Fruit fly (Drosophila melanogaster) whole organism, prepupa: ENCODE data around the gene CG31516.
A peak's percentile ranks its signal among the peaks of the same experiment; 100 is the strongest.
"Not testable (repeated sequence)": the region's sequence is repeated elsewhere in the genome, so short reads cannot be mapped to it uniquely, and the experiment has no call there.

ENCODE experiments used
- Blimp-1 ChIP-seq: fragments of 200-800 bp; sonication (Bioruptor generic); optimal IDR thresholded peaks from 3 replicates; lab custom pipeline; 2017; ENCODE audit warnings: missing biosample characterization, missing genetic modification characterization, mild to moderate bottlenecking, moderate library complexity, missing genetic modification reagents
- CG10631 ChIP-seq: fragments of 200-800 bp; sonication (Bioruptor generic); optimal IDR thresholded peaks from 2 replicates; lab custom pipeline; 2016; ENCODE audit warnings: missing biosample characterization, missing genetic modification characterization
- CG10669 ChIP-seq: fragments of 200-800 bp; sonication (Bioruptor generic); optimal IDR thresholded peaks from 3 replicates; lab custom pipeline; 2018; ENCODE audit warnings: missing biosample characterization, mild to moderate bottlenecking, missing genetic modification characterization, moderate library complexity
- CG11294 ChIP-seq: fragments of 200-800 bp; sonication (Bioruptor generic); IDR thresholded peaks from 2 replicates; pipeline ENCODE4 v1.3.6; 2022; ENCODE audit warnings: missing biosample characterization, missing genetic modification characterization
- CG11762 ChIP-seq: fragments of 200-800 bp; sonication (Bioruptor generic); optimal IDR thresholded peaks from 3 replicates; lab custom pipeline; 2016; ENCODE audit warnings: missing biosample characterization, missing genetic modification characterization; ENCODE audit not compliant: insufficient read depth
- CG1621 ChIP-seq: fragments of 200-800 bp; sonication (Bioruptor generic); optimal IDR thresholded peaks from 3 replicates; lab custom pipeline; 2018; ENCODE audit warnings: missing biosample characterization, mild to moderate bottlenecking, missing genetic modification characterization
- CG16779 ChIP-seq: fragments of 200-800 bp; sonication (Bioruptor generic); optimal IDR thresholded peaks from 3 replicates; lab custom pipeline; 2017; ENCODE audit warnings: missing biosample characterization, mild to moderate bottlenecking, missing genetic modification characterization
- CG31627 ChIP-seq: fragments of 200-800 bp; sonication (Bioruptor generic); optimal IDR thresholded peaks from 3 replicates; lab custom pipeline; 2016; ENCODE audit warnings: missing biosample characterization, missing genetic modification characterization
- CG32006 ChIP-seq: fragments of 200-800 bp; sonication (Bioruptor generic); optimal IDR thresholded peaks from 3 replicates; lab custom pipeline; 2017; ENCODE audit warnings: missing biosample characterization, mild to moderate bottlenecking, missing genetic modification characterization
- CG34406 ChIP-seq: fragments of 200-800 bp; sonication (Bioruptor generic); optimal IDR thresholded peaks from 3 replicates; lab custom pipeline; 2016; ENCODE audit warnings: missing biosample characterization, missing genetic modification characterization
- CG3919 ChIP-seq: fragments of 200-800 bp; sonication (Bioruptor generic); optimal IDR thresholded peaks from 3 replicates; lab custom pipeline; 2016; ENCODE audit warnings: missing biosample characterization, missing genetic modification characterization
- CG4318 ChIP-seq: fragments of 200-800 bp; sonication (Bioruptor generic); optimal IDR thresholded peaks from 3 replicates; lab custom pipeline; 2017; ENCODE audit warnings: missing biosample characterization, mild to moderate bottlenecking, missing genetic modification characterization
- CG6163 ChIP-seq: fragments of 200-800 bp; sonication (Bioruptor generic); IDR thresholded peaks from 3 replicates; pipeline ENCODE4 v1.3.6; 2022; ENCODE audit warnings: missing biosample characterization, missing genetic modification characterization
- CG6854 ChIP-seq: fragments of 200-800 bp; sonication (Bioruptor generic); optimal IDR thresholded peaks from 2 replicates; lab custom pipeline; 2017; ENCODE audit warnings: missing biosample characterization, mild to moderate bottlenecking, missing genetic modification characterization
- CG8632 ChIP-seq: fragments of 200-800 bp; sonication (Bioruptor generic); optimal IDR thresholded peaks from 3 replicates; lab custom pipeline; 2016; ENCODE audit warnings: missing biosample characterization, missing genetic modification characterization
- CG9139 ChIP-seq: fragments of 200-800 bp; sonication (Bioruptor generic); optimal IDR thresholded peaks from 3 replicates; lab custom pipeline; 2017; ENCODE audit warnings: missing biosample characterization, mild to moderate bottlenecking, missing genetic modification characterization
- Eip78C ChIP-seq: fragments of 200-800 bp; sonication (Bioruptor generic); peaks from one replicate; lab custom pipeline; 2016; ENCODE audit warnings: missing biosample characterization, missing genetic modification characterization
- Eip93F ChIP-seq: fragments of 200-800 bp; sonication (Bioruptor generic); optimal IDR thresholded peaks from 2 replicates; lab custom pipeline; 2016; ENCODE audit warnings: missing biosample characterization, mild to moderate bottlenecking, missing genetic modification characterization
- Hr38 ChIP-seq: sonication (Bioruptor generic); optimal IDR thresholded peaks from 2 replicates; lab custom pipeline; 2016; ENCODE audit warnings: missing biosample characterization, missing genetic modification characterization
- Hr39 ChIP-seq: fragments of 200-800 bp; sonication (Bioruptor generic); optimal IDR thresholded peaks from 2 replicates; lab custom pipeline; 2016; ENCODE audit warnings: missing biosample characterization, missing genetic modification characterization
- Hr4 ChIP-seq: fragments of 200-800 bp; sonication (Bioruptor generic); optimal IDR thresholded peaks from 3 replicates; lab custom pipeline; 2016; ENCODE audit warnings: missing biosample characterization, missing genetic modification characterization
- Lpt ChIP-seq: fragments of 200-800 bp; sonication (Bioruptor generic); optimal IDR thresholded peaks from 3 replicates; lab custom pipeline; 2016; ENCODE audit warnings: missing biosample characterization, missing genetic modification characterization
- Met ChIP-seq: fragments of 200-800 bp; sonication (Bioruptor generic); optimal IDR thresholded peaks from 3 replicates; lab custom pipeline; 2016; ENCODE audit warnings: missing biosample characterization, missing genetic modification characterization
- Sox102F ChIP-seq: fragments of 200-800 bp; sonication (Bioruptor generic); optimal IDR thresholded peaks from 2 replicates; lab custom pipeline; 2016; ENCODE audit warnings: missing biosample characterization, mild to moderate bottlenecking, missing genetic modification characterization
- Sox14 ChIP-seq: fragments of 200-800 bp; sonication (Bioruptor generic); optimal IDR thresholded peaks from 3 replicates; lab custom pipeline; 2016; ENCODE audit warnings: missing biosample characterization, missing genetic modification characterization
- achi ChIP-seq: fragments of 200-800 bp; sonication (Bioruptor generic); optimal IDR thresholded peaks from 3 replicates; lab custom pipeline; 2016; ENCODE audit warnings: missing biosample characterization, missing genetic modification characterization
- acj6 ChIP-seq: fragments of 200-800 bp; sonication (Bioruptor generic); optimal IDR thresholded peaks from 3 replicates; lab custom pipeline; 2016; ENCODE audit warnings: missing biosample characterization, missing genetic modification characterization
- cyc ChIP-seq: fragments of 200-800 bp; sonication (Bioruptor generic); optimal IDR thresholded peaks from 3 replicates; lab custom pipeline; 2016; ENCODE audit warnings: missing biosample characterization, missing genetic modification characterization
- dac ChIP-seq: fragments of 200-800 bp; sonication (Bioruptor generic); optimal IDR thresholded peaks from 2 replicates; lab custom pipeline; 2017; ENCODE audit warnings: missing biosample characterization, mild to moderate bottlenecking, missing genetic modification characterization
- dsx ChIP-seq: fragments of 200-800 bp; optimal IDR thresholded peaks from 3 replicates; lab custom pipeline; 2019; ENCODE audit warnings: missing biosample characterization, mild to moderate bottlenecking, missing genetic modification characterization, moderate library complexity; ENCODE audit not compliant: poor library complexity, severe bottlenecking
- eg ChIP-seq: fragments of 200-800 bp; sonication (Bioruptor generic); IDR thresholded peaks from 3 replicates; pipeline ENCODE4 v1.3.6; 2022; ENCODE audit warnings: missing biosample characterization, missing genetic modification characterization
- esn ChIP-seq: fragments of 200-800 bp; sonication (Bioruptor generic); optimal IDR thresholded peaks from 2 replicates; lab custom pipeline; 2016; ENCODE audit warnings: missing biosample characterization, mild to moderate bottlenecking, missing genetic modification characterization, moderate library complexity
- fd59A ChIP-seq: fragments of 200-800 bp; sonication (Bioruptor generic); optimal IDR thresholded peaks from 2 replicates; lab custom pipeline; 2017; ENCODE audit warnings: missing biosample characterization, mild to moderate bottlenecking, missing genetic modification characterization, missing genetic modification reagents
- fkh ChIP-seq: fragments of 200-800 bp; sonication (Bioruptor generic); optimal IDR thresholded peaks from 3 replicates; lab custom pipeline; 2017; ENCODE audit warnings: missing biosample characterization, mild to moderate bottlenecking, missing genetic modification characterization, moderate library complexity
- lz ChIP-seq: fragments of 200-800 bp; sonication (Bioruptor generic); optimal IDR thresholded peaks from 3 replicates; lab custom pipeline; 2016; ENCODE audit warnings: missing biosample characterization, missing genetic modification characterization
- net ChIP-seq: fragments of 200-800 bp; sonication (Bioruptor generic); optimal IDR thresholded peaks from 3 replicates; lab custom pipeline; 2016; ENCODE audit warnings: missing biosample characterization, missing genetic modification characterization
- pdm3 ChIP-seq: fragments of 200-800 bp; sonication (Bioruptor generic); optimal IDR thresholded peaks from 3 replicates; lab custom pipeline; 2016; ENCODE audit warnings: missing biosample characterization, missing genetic modification characterization
- salr ChIP-seq, 2 experiments: fragments of 200-800 bp; sonication (Bioruptor generic); optimal IDR thresholded peaks; 3 replicates each; lab custom pipeline; 2016 to 2018; ENCODE audit warnings: missing biosample characterization in 2 of 2, missing genetic modification characterization in 2 of 2, mild to moderate bottlenecking in 1 of 2
- spab ChIP-seq: fragments of 200-800 bp; sonication (Bioruptor generic); optimal IDR thresholded peaks from 2 replicates; lab custom pipeline; 2017; ENCODE audit warnings: missing biosample characterization, mild to moderate bottlenecking, missing genetic modification characterization, missing genetic modification reagents
- svp ChIP-seq: fragments of 200-800 bp; sonication (Bioruptor generic); peaks from one replicate; lab custom pipeline; 2016; ENCODE audit warnings: missing biosample characterization, missing genetic modification characterization

CG31516 gene

DNA sequence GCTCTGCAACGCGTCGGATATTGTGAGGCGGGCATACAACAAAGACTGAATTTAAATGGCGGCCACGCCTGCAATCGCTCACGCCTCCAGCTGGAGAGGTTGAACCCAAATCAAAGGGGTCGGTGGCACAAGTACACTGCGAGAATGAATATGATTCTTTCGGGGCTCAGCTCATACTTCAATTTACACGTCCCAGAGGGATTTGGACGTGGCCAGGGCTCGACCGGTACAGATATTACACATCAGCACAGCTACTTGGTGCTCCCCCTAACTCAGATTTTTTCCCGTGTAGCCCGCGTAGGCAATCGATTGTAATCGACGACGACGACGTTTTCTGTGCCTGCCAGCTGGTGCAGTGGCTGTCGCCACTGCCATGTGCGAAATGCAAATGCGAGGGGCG is 5.9 kb downstream of the CG31516 start (continued):
- TF ChIP-seq dac (GFP tag; lab: Kevin White, UChicago) (peak; percentile 83), achi (peak; percentile 84), fkh (no peak), pdm3 (GFP tag; lab: Kevin White, UChicago) (peak; percentile 89), CG6854 (peak; percentile 47), Hr38 (peak; percentile 52), svp (peak; percentile 94), Met (GFP tag; lab: Kevin White, UChicago) (peak; percentile 77), CG10631 (peak; percentile 85), CG10669 (peak; percentile 88), Sox14 (GFP tag; lab: Kevin White, UChicago) (peak; percentile 88), CG32006 (GFP tag; lab: Kevin White, UChicago) (peak; percentile 87), Hr39 (GFP tag; lab: Kevin White, UChicago) (peak; percentile 88), CG11762 (GFP tag; lab: Kevin White, UChicago) (peak; percentile 74), CG31627 (GFP tag; lab: Kevin White, UChicago) (peak; percentile 90), esn (GFP tag; lab: Kevin White, UChicago) (peak; percentile 81), CG8632 (GFP tag; lab: Kevin White, UChicago) (peak; percentile 77)

DNA sequence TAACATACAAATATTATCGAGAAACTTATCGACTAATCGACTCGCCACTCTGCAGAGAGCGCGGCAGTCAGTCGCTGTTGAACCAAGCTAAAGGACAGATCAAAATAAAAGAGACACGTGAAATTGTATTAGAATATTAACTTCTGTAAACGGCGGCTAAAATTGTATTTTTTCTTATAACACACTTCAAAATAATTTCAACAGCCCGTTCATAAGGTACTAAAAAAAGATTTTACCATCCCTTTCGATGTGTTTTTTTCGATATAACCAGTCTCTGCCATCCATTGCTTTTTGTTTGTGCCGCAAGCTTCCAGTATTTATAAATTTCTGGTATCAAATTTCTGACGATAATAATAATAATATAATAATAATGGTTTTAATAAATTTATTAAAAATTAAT is 8.4 kb downstream of the CG31516 start, which contains the start of gene aux:
TSS of gene aux (plus strand) at position 301 of the 400 bp plus-strand sequence.
- TF ChIP-seq CG1621; CG9139; CG6163 (GFP tag; lab: Robert Waterston, UW): not testable (repeated sequence)

DNA sequence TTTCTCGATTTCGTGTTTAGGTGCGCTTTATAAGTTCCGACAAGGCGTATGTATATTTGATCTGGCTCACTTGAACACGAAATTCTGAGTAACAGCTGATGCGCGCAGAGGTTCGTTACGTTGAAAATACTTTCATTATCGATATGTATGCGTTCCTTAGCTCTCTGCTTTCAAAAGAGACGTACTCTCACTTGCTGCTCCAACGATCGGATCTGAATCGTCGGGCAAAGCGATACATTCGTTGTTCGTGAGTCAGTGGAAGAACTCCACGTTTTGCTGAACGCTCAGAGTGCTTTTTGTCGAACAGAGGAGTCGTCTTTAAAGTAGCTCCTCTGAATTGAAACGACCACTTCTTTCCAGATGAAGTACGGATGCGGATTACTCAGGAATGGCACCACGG is 22.9 kb downstream of the CG31516 start, which contains the start of gene beta-Man:
TSS of gene beta-Man (plus strand) at position 152 of the 400 bp plus-strand sequence.
- no peak for TF ChIP-seq achi
- TF ChIP-seq CG11294 (GFP tag; lab: Robert Waterston, UW) = no peak
- TF ChIP-seq dsx (GFP tag; lab: Kevin White, UChicago) = peak; percentile 8
- TF ChIP-seq CG6854 = peak; percentile 65
- peak; percentile 17 for TF ChIP-seq Sox102F
- TF ChIP-seq cyc = no peak
- peak; percentile 9 for TF ChIP-seq Lpt (GFP tag; lab: Kevin White, UChicago)
- TF ChIP-seq svp = no peak
- no peak for TF ChIP-seq net (GFP tag; lab: Kevin White, UChicago)
- TF ChIP-seq salr (GFP tag; optimal IDR thresholded peaks at IDR 0.05; lab: Kevin White, UChicago) = no peak
- TF ChIP-seq esn (GFP tag; lab: Kevin White, UChicago) = peak; percentile 12
- no peak for TF ChIP-seq CG31627 (GFP tag; lab: Kevin White, UChicago)
- peak; percentile 68 for TF ChIP-seq Eip78C (GFP tag; lab: Kevin White, UChicago)
- TF ChIP-seq fkh = no peak
- peak; percentile 67 for TF ChIP-seq CG1621
- TF ChIP-seq CG3919 = no peak
- peak; percentile 14 for TF ChIP-seq Sox14 (GFP tag; lab: Kevin White, UChicago)
- no peak for TF ChIP-seq CG16779 (tag; lab: Kevin White, UChicago)
- TF ChIP-seq Blimp-1 = peak; percentile 81
- peak; percentile 31 for TF ChIP-seq CG9139
- TF ChIP-seq fd59A = no peak

DNA sequence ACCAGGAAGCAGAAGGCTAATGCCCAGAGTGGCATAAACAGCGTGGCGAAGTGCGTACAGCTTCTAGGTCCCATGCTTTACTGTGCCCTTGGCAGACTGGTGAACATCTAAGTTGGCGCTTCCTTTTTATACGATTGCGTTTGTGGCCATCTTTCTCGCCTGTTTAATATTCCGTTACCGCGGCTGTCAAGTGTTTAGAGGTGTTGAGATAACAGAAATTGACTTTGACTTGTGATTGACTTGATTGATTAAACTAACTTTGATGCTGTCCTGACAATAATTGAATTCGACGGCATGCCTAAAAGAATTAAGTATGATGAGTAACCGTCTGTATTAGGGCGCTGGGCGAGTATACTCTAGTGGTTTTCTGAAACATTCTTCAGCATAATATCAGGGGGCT is 29.8 kb downstream of the CG31516 start, which contains the start of gene Dsk:
TSS of gene Dsk (minus strand) at position 101 of the 400 bp plus-strand sequence.
- no peak for TF ChIP-seq svp
- no peak for TF ChIP-seq CG34406
- TF ChIP-seq Sox102F = no peak
- TF ChIP-seq CG4318 (GFP tag; lab: Kevin White, UChicago) = no peak
- TF ChIP-seq CG11762 (GFP tag; lab: Kevin White, UChicago) = no peak
- no peak for TF ChIP-seq Hr4 (GFP tag; lab: Kevin White, UChicago)
- no peak for TF ChIP-seq acj6
- TF ChIP-seq CG32006 (GFP tag; lab: Kevin White, UChicago) = no peak
- no peak for TF ChIP-seq salr (GFP tag; optimal IDR thresholded peaks at IDR 0.05; lab: Kevin White, UChicago)
- no peak for TF ChIP-seq lz (GFP tag; lab: Kevin White, UChicago)
- no peak for TF ChIP-seq CG31627 (GFP tag; lab: Kevin White, UChicago)
- no peak for TF ChIP-seq Eip93F (GFP tag; lab: Kevin White, UChicago)
- no peak for TF ChIP-seq spab (GFP tag; lab: Kevin White, UChicago)
- no peak for TF ChIP-seq cyc
- TF ChIP-seq eg (GFP tag; lab: Robert Waterston, UW) = no peak
- no peak for TF ChIP-seq CG16779 (tag; lab: Kevin White, UChicago)
- no peak for TF ChIP-seq Sox14 (GFP tag; lab: Kevin White, UChicago)
- TF ChIP-seq Eip78C (GFP tag; lab: Kevin White, UChicago) = no peak
